Fruit fly (Drosophila melanogaster): ENCODE results near the gene CG14864.

CG14864 gene

DNA sequence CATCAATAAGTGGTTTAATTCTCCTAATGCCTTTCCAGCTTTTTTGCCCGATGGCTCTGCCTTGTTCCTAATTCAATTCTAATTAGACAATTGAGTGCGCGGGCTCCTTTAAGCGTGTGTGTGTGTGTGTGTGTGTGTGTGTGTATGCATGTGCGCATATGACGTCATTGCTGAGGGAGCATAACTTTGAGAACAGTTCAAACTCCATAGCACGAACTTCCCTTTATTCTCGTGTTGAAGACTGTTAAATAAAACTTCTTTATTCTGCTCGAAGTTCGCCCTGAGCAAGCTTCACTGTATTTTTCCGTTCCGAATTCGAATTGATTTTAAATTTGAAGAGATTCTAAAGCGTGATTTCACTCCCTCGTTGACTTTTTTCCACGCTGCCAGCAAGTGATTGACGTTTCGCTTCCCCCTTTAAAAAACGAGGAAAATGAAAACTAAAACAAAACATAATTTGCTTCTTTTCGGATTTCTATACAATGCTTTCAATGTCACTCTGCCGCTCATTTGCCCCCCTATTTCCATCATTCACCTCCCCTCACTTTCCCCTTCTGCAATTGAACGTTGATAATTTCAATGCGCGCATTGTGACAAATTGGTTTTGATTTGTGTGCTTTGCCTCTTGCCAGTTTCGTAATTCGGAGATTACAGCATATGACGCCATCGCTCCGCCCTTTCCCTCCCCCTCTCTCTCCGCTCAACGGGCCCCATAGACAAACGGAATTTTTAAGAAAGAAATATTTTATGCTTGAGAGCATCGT lies 24.1 kb upstream of the CG14864 start (continued):
- TF ChIP-seq bsh (GFP tag; optimal IDR thresholded peaks at IDR 0.05) (peak in 1 of 2 experiments; percentile 49), CG11504 (tag; optimal IDR thresholded peaks at IDR 0.05) (peak; percentile 32), Pdp1 (GFP tag; optimal IDR thresholded peaks at IDR 0.05) (peak in 1 of 2 experiments; percentile 96), salm (tag; optimal IDR thresholded peaks at IDR 0.05) (no peak), dmrt99B (tag; optimal IDR thresholded peaks at IDR 0.05) (peak; percentile 30), bowl (GFP tag; IDR thresholded peaks at IDR 0.05) (no peak), sug (tag; optimal IDR thresholded peaks at IDR 0.05) (peak; percentile 48), disco-r (GFP tag; optimal IDR thresholded peaks at IDR 0.05) (peak; percentile 49), CG13775 (GFP tag; optimal IDR thresholded peaks at IDR 0.05) (no peak), zfh2 (GFP tag; optimal IDR thresholded peaks at IDR 0.05) (peak; percentile 6), dpn (GFP tag; optimal IDR thresholded peaks at IDR 0.05) (peak; percentile 17 to 39)

DNA sequence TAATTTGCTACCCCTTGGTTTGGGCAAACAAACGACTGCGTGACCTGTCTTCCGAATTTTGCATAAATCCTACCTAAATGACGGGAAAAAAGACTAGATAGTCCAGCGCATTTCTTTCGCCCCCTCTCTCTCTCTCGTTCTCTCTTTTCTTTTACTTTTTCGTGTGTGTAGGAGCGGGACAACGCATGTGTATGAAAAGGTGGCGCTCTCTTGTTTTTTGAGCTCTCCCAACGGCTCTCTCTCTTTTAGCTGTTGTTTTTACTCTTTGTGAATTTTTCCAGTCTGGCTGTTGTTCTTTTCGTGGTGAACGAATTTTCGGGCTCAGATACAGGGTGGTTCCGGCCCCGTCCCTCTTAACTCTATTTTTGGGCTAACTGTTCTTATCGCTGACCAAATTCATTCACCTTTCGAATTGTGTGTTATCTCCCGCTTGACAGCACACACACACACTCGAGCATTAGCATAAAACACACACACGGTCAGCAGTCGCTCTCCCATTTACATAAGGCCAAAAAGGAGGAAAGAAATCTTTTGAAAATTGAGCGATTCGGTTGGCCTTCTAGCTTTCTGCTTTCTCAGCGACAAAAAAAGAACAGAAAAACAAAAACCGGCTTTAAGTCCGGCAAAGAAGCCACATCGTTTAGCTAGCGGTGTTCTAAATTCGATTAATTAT lies 23.3 kb upstream of the CG14864 start:
- no peak for TF ChIP-seq Hr39 (optimal IDR thresholded peaks at IDR 0.05)
- peak; percentile 33 for TF ChIP-seq sug (tag; optimal IDR thresholded peaks at IDR 0.05)
- TF ChIP-seq Optix (GFP tag; IDR thresholded peaks at IDR 0.05) = no peak
- peak; percentile 20 for TF ChIP-seq Kr (GFP tag; optimal IDR thresholded peaks at IDR 0.05)
- no peak for TF ChIP-seq CG9437 (GFP tag; optimal IDR thresholded peaks at IDR 0.05)
- no peak for TF ChIP-seq CG17612 (GFP tag; IDR thresholded peaks at IDR 0.05)
- no peak for TF ChIP-seq ci (GFP tag; IDR thresholded peaks at IDR 0.05)
- no peak for TF ChIP-seq MBD-R2 (GFP tag; IDR thresholded peaks at IDR 0.05)
- no peak for TF ChIP-seq CG17328 (GFP tag; IDR thresholded peaks at IDR 0.05)
- TF ChIP-seq CG6254 (GFP tag; optimal IDR thresholded peaks at IDR 0.05) = peak; percentile 99
- peak; percentile 37 for TF ChIP-seq Elba2 (GFP tag; optimal IDR thresholded peaks at IDR 0.05)
- no peak for TF ChIP-seq Sox100B (GFP tag; optimal IDR thresholded peaks at IDR 0.05)
- peak in 1 of 2 experiments; percentile 54 for TF ChIP-seq Pdp1 (GFP tag; optimal IDR thresholded peaks at IDR 0.05)
- peak; percentile 93 for TF ChIP-seq CG3163 (GFP tag; optimal IDR thresholded peaks at IDR 0.05)
- TF ChIP-seq Mrtf (GFP tag; IDR thresholded peaks at IDR 0.05) = no peak
- peak; percentile 52 for TF ChIP-seq nom (GFP tag; optimal IDR thresholded peaks at IDR 0.05)
- no peak for TF ChIP-seq Dip3 (GFP tag; optimal IDR thresholded peaks at IDR 0.05)
- TF ChIP-seq salm (tag; optimal IDR thresholded peaks at IDR 0.05) = peak; percentile 10
- no peak for TF ChIP-seq Oaz (GFP tag; IDR thresholded peaks at IDR 0.05)
- TF ChIP-seq schlank (tag; optimal IDR thresholded peaks at IDR 0.05) = no peak
- peak; percentile 61 for TF ChIP-seq cg (GFP tag; optimal IDR thresholded peaks at IDR 0.05)
- no peak for TF ChIP-seq CG13775 (GFP tag; optimal IDR thresholded peaks at IDR 0.05)
- TF ChIP-seq CG4282 (GFP tag; optimal IDR thresholded peaks at IDR 0.05) = no peak
- no peak for TF ChIP-seq CG12659 (GFP tag; optimal IDR thresholded peaks at IDR 0.05)
- no peak for TF ChIP-seq danr (GFP tag; IDR thresholded peaks at IDR 0.05)
- no peak for TF ChIP-seq CG30431 (GFP tag; optimal IDR thresholded peaks at IDR 0.05)
- no peak for TF ChIP-seq tna (GFP tag; IDR thresholded peaks at IDR 0.05; ENCODE audit: partially characterized antibody)
- TF ChIP-seq CrebB (tag; optimal IDR thresholded peaks at IDR 0.05) = no peak
- no peak for TF ChIP-seq pita (GFP tag; optimal IDR thresholded peaks at IDR 0.05)
- TF ChIP-seq bsh (GFP tag; optimal IDR thresholded peaks at IDR 0.05) = peak in 1 of 2 experiments; percentile 31
- no peak for TF ChIP-seq CG7963 (GFP tag; IDR thresholded peaks at IDR 0.05; ENCODE audit: partially characterized antibody)
- peak; percentile 27 for TF ChIP-seq CG17568 (GFP tag; optimal IDR thresholded peaks at IDR 0.05)
- no peak for TF ChIP-seq CG11085 (GFP tag; IDR thresholded peaks at IDR 0.05)
- TF ChIP-seq CG31224 (GFP tag; IDR thresholded peaks at IDR 0.05) = no peak
- peak; percentile 12 for TF ChIP-seq CG3281 (GFP tag; optimal IDR thresholded peaks at IDR 0.05)
- no peak for TF ChIP-seq Dek (tag; optimal IDR thresholded peaks at IDR 0.05)
- TF ChIP-seq caup (GFP tag; optimal IDR thresholded peaks at IDR 0.05; ENCODE audit: severe bottlenecking) = no peak
- no peak for TF ChIP-seq chm (GFP tag; IDR thresholded peaks at IDR 0.05)
- no peak for TF ChIP-seq CG14860 (GFP tag; IDR thresholded peaks at IDR 0.05; ENCODE audit: partially characterized antibody)
- TF ChIP-seq CG12769 (tag; optimal IDR thresholded peaks at IDR 0.05) = peak; percentile 63

Data from whole organism, embryonic.